Fruit fly (Drosophila melanogaster) whole organism, wandering third instar larva: Measurements from ENCODE around the gene CG10669.

Source experiments
- Abd-B ChIP-seq: fragments of >200 bp; optimal IDR thresholded peaks from 2 replicates; lab custom pipeline; 2017; ENCODE audit warnings: missing biosample characterization, missing genetic modification characterization
- Dfd ChIP-seq: fragments of >200 bp; optimal IDR thresholded peaks from 2 replicates; lab custom pipeline; 2017; ENCODE audit warnings: missing biosample characterization, missing genetic modification characterization
- Dif ChIP-seq: fragments of 200-275, 200-300 bp; sonication (Bioruptor generic); optimal IDR thresholded peaks from 2 replicates; lab custom pipeline; 2018; ENCODE audit warnings: missing biosample characterization, missing genetic modification characterization; ENCODE audit not compliant: partially characterized antibody
- GATAd ChIP-seq: sonication (Bioruptor generic); optimal IDR thresholded peaks from 2 replicates; lab custom pipeline; 2016; ENCODE audit warnings: missing biosample characterization, missing genetic modification characterization
- Hr78 ChIP-seq: fragments of >200 bp; optimal IDR thresholded peaks from 2 replicates; lab custom pipeline; 2017; ENCODE audit warnings: missing biosample characterization, missing genetic modification characterization
- Hr83 ChIP-seq: fragments of 200-300 bp; sonication (Bioruptor generic); optimal IDR thresholded peaks from 2 replicates; lab custom pipeline; 2016; ENCODE audit warnings: missing biosample characterization, mild to moderate bottlenecking, missing genetic modification characterization, moderate library complexity; ENCODE audit not compliant: poor library complexity, severe bottlenecking
- Mio ChIP-seq: sonication (Bioruptor generic); optimal IDR thresholded peaks from 2 replicates; lab custom pipeline; 2016; ENCODE audit warnings: missing biosample characterization, missing genetic modification characterization
- N ChIP-seq: fragments of >200 bp; optimal IDR thresholded peaks from 2 replicates; lab custom pipeline; 2018; ENCODE audit warnings: missing biosample characterization, missing external identifiers, missing genetic modification characterization
- OdsH ChIP-seq: fragments of 200-800 bp; sonication (Bioruptor generic); optimal IDR thresholded peaks from 2 replicates; lab custom pipeline; 2016; ENCODE audit warnings: missing biosample characterization, mild to moderate bottlenecking, missing genetic modification characterization
- Vsx2 ChIP-seq: fragments of 200-300, 225-300 bp; sonication (Bioruptor generic); optimal IDR thresholded peaks from 2 replicates; lab custom pipeline; 2018; ENCODE audit warnings: missing biosample characterization, missing genetic modification characterization; ENCODE audit not compliant: partially characterized antibody
- fru ChIP-seq: fragments of 200-800 bp; sonication (Bioruptor generic); optimal IDR thresholded peaks from 3 replicates; lab custom pipeline; 2016; ENCODE audit warnings: missing biosample characterization, mild to moderate bottlenecking, missing genetic modification characterization
- jim ChIP-seq: fragments of 175-275, 200-325 bp; sonication (Bioruptor generic); optimal IDR thresholded peaks from 2 replicates; lab custom pipeline; 2016; ENCODE audit warnings: missing biosample characterization, mild to moderate bottlenecking, missing genetic modification characterization
- pan ChIP-seq: fragments of >200 bp; optimal IDR thresholded peaks from 2 replicates; lab custom pipeline; 2017
- psq ChIP-seq: fragments of 200-800 bp; sonication (Bioruptor generic); optimal IDR thresholded peaks from 3 replicates; lab custom pipeline; 2017; ENCODE audit warnings: missing biosample characterization, mild to moderate bottlenecking, missing genetic modification characterization, moderate library complexity
- tai ChIP-seq: sonication (Bioruptor generic); optimal IDR thresholded peaks from 2 replicates; lab custom pipeline; 2016; ENCODE audit warnings: missing biosample characterization, missing genetic modification characterization
- woc ChIP-seq: sonication (Bioruptor generic); optimal IDR thresholded peaks from 2 replicates; lab custom pipeline; 2016; ENCODE audit warnings: missing biosample characterization, mild to moderate bottlenecking, missing genetic modification characterization

CG10669 gene

dm6 chr3R:25285173-25285572 lies 49.9 kb downstream of the CG10669 start, which contains the start of gene CG31104:
Gene CG31104, plus strand, starts transcription at chr3R:25285473.
- TF ChIP-seq tai (no peak), Dfd (no peak), Dif (GFP tag; lab: Kevin White, UChicago) (no peak), Abd-B (GFP tag; lab: Kevin White, UChicago) (no peak), woc (no peak), Hr83 (GFP tag; lab: Kevin White, UChicago) (no peak), Hr78 (GFP tag; lab: Kevin White, UChicago) (no peak), GATAd (no peak), fru (no peak), pan (lab: Kevin White, UChicago) (no peak), Mio (no peak), N (GFP tag; lab: Kevin White, UChicago) (no peak)

- TF ChIP-seq psq, result no peak
- TF ChIP-seq Dif (GFP tag; lab: Kevin White, UChicago), result no peak
- no peak for TF ChIP-seq Mio
- TF ChIP-seq jim (GFP tag; lab: Kevin White, UChicago), result no peak
- no peak for TF ChIP-seq Dfd
- TF ChIP-seq GATAd, result no peak
- TF ChIP-seq N (GFP tag; lab: Kevin White, UChicago), result no peak
- no peak for TF ChIP-seq Vsx2 (GFP tag; lab: Kevin White, UChicago)
- TF ChIP-seq OdsH (GFP tag; lab: Kevin White, UChicago), result no peak
Observed at dm6 chr3R:25283209-25283670, 51.8 kb downstream of the CG10669 start, which contains the start of gene CG31300. Gene CG31300, plus strand, starts transcription at chr3R:25283620.
